Worm (Caenorhabditis elegans) whole organism, L4/young adult: ENCODE results near the gene fbxc-47.

Source experiments
- W03F9.2 ChIP-seq: fragments of 150-350 bp; optimal IDR thresholded peaks from 2 replicates; lab custom pipeline; 2014; ENCODE audit warnings: missing biosample characterization, missing genetic modification characterization
- dao-5 ChIP-seq: sonication (generic microtip); optimal IDR thresholded peaks from 2 replicates; lab custom pipeline; 2016; ENCODE audit warnings: missing genotype, missing genetic modification characterization, moderate library complexity, missing compliant biosample characterization
- him-1 ChIP-seq: sonication (generic microtip); optimal IDR thresholded peaks from 2 replicates; lab custom pipeline; 2016; ENCODE audit warnings: missing genotype, missing genetic modification reagents, missing genetic modification characterization, missing compliant biosample characterization

The fbxc-47 gene

ce11 chrIV:3805219-3805618, at the start of gene fbxc-47:
Gene fbxc-47, plus strand, starts transcription at chrIV:3805519.
- TF ChIP-seq him-1 (no peak), dao-5 (tag; lab: Kevin White, UChicago) (no peak), W03F9.2 (no peak)

DNA sequence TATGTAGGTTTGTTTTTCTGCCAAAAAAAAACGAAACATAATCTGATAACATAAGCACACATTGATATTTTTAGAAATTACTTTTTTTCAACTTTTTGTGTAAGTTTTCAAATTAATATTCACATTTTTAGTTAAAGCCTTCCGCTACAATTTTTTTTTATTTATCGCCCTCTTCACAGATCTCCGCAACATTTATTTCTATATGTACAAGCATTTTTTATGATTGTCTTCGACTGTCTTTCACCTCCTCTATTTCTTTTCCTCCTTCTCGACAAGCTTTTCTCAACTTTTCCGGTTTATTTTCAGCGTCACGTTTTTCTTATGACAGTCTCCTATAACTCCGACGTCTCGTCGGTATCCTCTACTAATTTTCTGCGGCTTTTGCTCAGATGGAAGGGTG, 49.4 kb upstream of the fbxc-47 start, which contains the start of gene best-20:
TSS of gene best-20 (plus strand) at position 301 of the 400 bp plus-strand sequence.
- TF ChIP-seq dao-5 (tag; lab: Kevin White, UChicago): no peak
- no peak for TF ChIP-seq W03F9.2
- TF ChIP-seq him-1: no peak

- TF ChIP-seq him-1: no peak
- no peak for TF ChIP-seq dao-5 (tag; lab: Kevin White, UChicago)
- TF ChIP-seq W03F9.2: no peak
These were observed 45.5 kb upstream of the fbxc-47 start for ce11 chrIV:3759823-3760222.

ce11 chrIV:3764012-3764549, 41.2 kb upstream of the fbxc-47 start:
- no peak for TF ChIP-seq dao-5 (tag; lab: Kevin White, UChicago)
- TF ChIP-seq W03F9.2: no peak
- no peak for TF ChIP-seq him-1

DNA sequence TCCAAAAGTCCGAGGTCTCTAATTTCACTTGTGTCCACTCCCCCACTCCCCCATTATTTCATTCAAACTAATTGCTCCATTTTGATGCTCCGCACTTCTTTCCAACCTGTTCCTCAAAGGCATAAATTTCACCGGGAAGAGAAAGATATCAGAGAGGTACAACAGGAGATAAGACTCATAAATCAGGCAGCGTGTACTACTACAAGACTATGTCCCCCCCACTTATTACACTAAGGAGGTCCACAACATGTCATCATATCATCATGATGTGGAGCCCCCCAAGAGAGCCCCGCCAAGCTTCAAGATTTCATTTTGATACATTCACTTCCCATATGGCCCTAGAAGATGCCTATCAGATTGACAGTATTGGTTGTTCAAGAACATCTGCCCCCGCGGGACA, 39.9 kb upstream of the fbxc-47 start:
- no peak for TF ChIP-seq W03F9.2
- TF ChIP-seq dao-5 (tag; lab: Kevin White, UChicago): no peak
- no peak for TF ChIP-seq him-1

- no peak for TF ChIP-seq him-1
- no peak for TF ChIP-seq dao-5 (tag; lab: Kevin White, UChicago)
- no peak for TF ChIP-seq W03F9.2
These were observed 38.7 kb upstream of the fbxc-47 start, which contains the start of gene vab-2 for ce11 chrIV:3766589-3766988. Gene vab-2, minus strand, starts transcription at chrIV:3766826.

DNA sequence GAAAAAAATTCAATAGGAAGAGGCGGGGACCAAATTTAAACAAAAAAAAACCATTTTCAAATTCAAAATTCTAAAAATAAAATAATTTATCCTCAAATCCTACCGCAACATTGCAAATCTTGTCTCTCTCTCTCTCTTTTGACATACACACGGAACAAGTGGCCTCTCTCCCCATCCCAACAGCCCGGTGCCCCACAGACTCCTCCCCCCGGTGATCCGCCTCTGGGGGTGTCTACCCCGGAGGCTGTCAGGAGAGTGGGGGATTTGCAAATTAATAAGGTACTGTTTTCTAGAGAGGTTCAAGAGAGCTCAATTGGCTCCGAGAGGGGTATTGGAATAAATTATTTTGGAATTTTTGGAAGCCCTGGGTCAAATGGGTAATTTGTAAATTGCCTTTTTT, 37.6 kb upstream of the fbxc-47 start:
- no peak for TF ChIP-seq him-1
- TF ChIP-seq W03F9.2: no peak
- TF ChIP-seq dao-5 (tag; lab: Kevin White, UChicago): no peak

- TF ChIP-seq him-1 (no peak), W03F9.2 (no peak), dao-5 (tag; lab: Kevin White, UChicago) (no peak)
These were observed 31.2 kb upstream of the fbxc-47 start for ce11 chrIV:3774160-3774559.

ce11 chrIV:3781539-3781938, 23.8 kb upstream of the fbxc-47 start:
- no peak for TF ChIP-seq him-1
- no peak for TF ChIP-seq dao-5 (tag; lab: Kevin White, UChicago)
- TF ChIP-seq W03F9.2: no peak

DNA sequence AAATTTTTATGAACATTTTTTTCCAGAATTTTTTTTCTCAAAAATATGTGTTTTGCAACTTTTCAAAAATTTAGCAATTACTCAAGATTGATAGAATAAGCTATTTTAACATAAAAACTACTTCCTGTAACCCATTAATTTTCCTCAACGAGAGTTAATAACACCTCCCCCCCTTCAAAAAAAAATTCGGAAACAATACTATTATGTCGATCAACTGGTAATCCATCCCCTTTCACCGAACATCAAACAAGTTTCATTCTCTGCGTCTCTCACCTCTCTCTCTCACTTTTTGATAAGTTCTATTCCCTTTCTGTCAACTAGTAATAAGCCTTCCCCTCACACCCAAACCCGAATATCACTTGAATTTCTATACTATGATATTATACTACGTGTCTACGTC, 21.4 kb upstream of the fbxc-47 start, which contains the start of gene glct-6:
TSS of gene glct-6 (plus strand) at position 301 of the 400 bp plus-strand sequence.
- TF ChIP-seq W03F9.2 (no peak), dao-5 (tag; lab: Kevin White, UChicago) (no peak), him-1 (no peak)

- no peak for TF ChIP-seq dao-5 (tag; lab: Kevin White, UChicago)
- no peak for TF ChIP-seq him-1
- no peak for TF ChIP-seq W03F9.2
These were observed 10.9 kb upstream of the fbxc-47 start, which contains the start of gene K09B3.1 for ce11 chrIV:3794437-3794836. Gene K09B3.1, plus strand, starts transcription at chrIV:3794737.

ce11 chrIV:3797442-3797841, 7.9 kb upstream of the fbxc-47 start:
- no peak for TF ChIP-seq him-1
- no peak for TF ChIP-seq W03F9.2
- no peak for TF ChIP-seq dao-5 (tag; lab: Kevin White, UChicago)

DNA sequence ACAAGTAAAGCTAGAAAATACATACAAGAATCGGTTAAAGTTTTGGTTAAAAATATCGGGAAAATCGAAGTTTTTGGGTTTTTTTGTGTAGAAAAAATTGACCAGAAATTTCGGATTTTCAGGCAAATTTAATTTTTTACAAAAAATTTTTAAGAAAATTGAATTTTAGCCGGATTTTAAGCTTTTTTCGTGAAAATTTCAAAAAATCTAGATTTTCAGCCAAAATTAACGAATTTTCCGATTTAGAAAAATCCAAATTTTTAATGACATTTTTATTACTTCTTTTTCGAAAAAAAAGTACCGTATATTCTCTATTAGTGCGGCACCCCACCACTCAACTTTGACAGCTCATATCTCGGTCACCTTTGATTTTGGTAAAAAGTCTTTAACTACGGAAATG, 4.4 kb upstream of the fbxc-47 start, which contains the start of gene osm-3:
TSS of gene osm-3 (minus strand) at position 101 of the 400 bp plus-strand sequence.
- no peak for TF ChIP-seq W03F9.2
- no peak for TF ChIP-seq dao-5 (tag; lab: Kevin White, UChicago)
- TF ChIP-seq him-1: no peak

DNA sequence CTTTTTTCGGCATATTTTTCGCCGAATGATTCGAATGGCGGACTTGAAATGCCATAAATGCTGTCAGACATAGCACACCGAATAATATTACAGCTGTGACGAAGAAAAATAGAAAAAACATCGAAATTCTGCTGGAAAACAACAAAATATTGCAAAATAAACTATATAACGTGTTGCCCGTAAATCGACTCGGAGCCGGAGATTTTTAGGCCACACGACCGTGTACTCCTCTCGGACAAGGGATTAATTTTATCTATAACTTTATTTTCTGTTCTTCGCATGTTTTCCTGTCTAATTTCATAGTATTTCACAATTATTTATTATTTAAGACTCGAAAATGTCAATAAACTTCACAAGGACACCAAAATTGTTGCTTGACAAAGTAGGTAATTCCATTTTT, 2.1 kb upstream of the fbxc-47 start, which contains the start of the genes algn-14 and M02B7.2:
TSS of gene algn-14 (minus strand) at position 175 of the 400 bp plus-strand sequence.
TSS of gene M02B7.2 (plus strand) at position 330 of the 400 bp plus-strand sequence.
- TF ChIP-seq dao-5 (tag; lab: Kevin White, UChicago) (no peak), W03F9.2 (peak; percentile 49)

- no peak for TF ChIP-seq dao-5 (tag; lab: Kevin White, UChicago)
- no peak for TF ChIP-seq W03F9.2
- no peak for TF ChIP-seq him-1
These were observed 1.8 kb downstream of the fbxc-47 start, which contains the start of gene M02B7.7 for ce11 chrIV:3807092-3807491. Gene M02B7.7, minus strand, starts transcription at chrIV:3807192.

DNA sequence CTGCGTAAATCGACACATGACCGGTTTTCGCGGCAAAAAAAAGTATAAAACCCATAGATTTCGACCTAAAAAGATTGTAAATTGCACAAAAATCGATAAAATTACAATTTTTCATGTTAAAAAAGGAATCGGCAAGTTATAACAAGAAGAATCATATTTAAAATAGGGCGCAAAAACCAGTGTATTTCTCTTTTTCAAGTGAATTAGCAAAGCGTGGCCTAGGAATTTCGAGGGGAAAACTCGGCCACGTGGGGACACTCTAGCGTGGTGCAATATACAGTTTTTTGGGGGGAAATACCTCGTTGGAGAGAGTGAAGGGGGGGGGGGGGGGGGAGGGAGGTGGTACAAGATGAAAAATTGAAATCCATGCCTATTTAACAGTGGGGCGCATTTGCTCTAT, 2.2 kb downstream of the fbxc-47 start:
- TF ChIP-seq W03F9.2: no peak
- TF ChIP-seq him-1: no peak
- TF ChIP-seq dao-5 (tag; lab: Kevin White, UChicago): no peak
